Worm (Caenorhabditis elegans) whole organism, early embryonic: ENCODE data around the gene str-115.

Experiments
- B0310.2 ChIP-seq: sonication (generic microtip); optimal IDR thresholded peaks from 2 replicates; lab custom pipeline; 2016; ENCODE audit warnings: mild to moderate bottlenecking, missing genetic modification characterization, missing compliant biosample characterization
- F13C5.2 ChIP-seq: sonication (generic microtip); optimal IDR thresholded peaks from 2 replicates; lab custom pipeline; 2017; ENCODE audit warnings: mild to moderate bottlenecking, missing genetic modification characterization, inconsistent platforms, missing compliant biosample characterization
- aly-1 ChIP-seq: sonication (generic microtip); optimal IDR thresholded peaks from 2 replicates; lab custom pipeline; 2016; ENCODE audit warnings: missing genetic modification characterization, missing compliant biosample characterization
- ama-1 ChIP-seq: fragments of 150-350 bp; optimal IDR thresholded peaks from 2 replicates; lab custom pipeline; 2014
- ceh-36 ChIP-seq: sonication (generic microtip); optimal IDR thresholded peaks from 2 replicates; lab custom pipeline; 2016; ENCODE audit warnings: missing genetic modification characterization, inconsistent platforms, missing compliant biosample characterization
- ets-7 ChIP-seq: sonication (generic microtip); optimal IDR thresholded peaks from 2 replicates; lab custom pipeline; 2016; ENCODE audit warnings: missing genotype, missing genetic modification characterization, missing compliant biosample characterization
- flt-1 ChIP-seq: fragments of 200-800 bp; sonication (Bioruptor generic); IDR thresholded peaks from 2 replicates; pipeline ENCODE4 v1.3.6; 2022; ENCODE audit warnings: missing genetic modification characterization, missing compliant biosample characterization
- hmbx-1 ChIP-seq: sonication (generic microtip); optimal IDR thresholded peaks from 2 replicates; lab custom pipeline; 2016; ENCODE audit warnings: mild to moderate bottlenecking, missing genetic modification characterization, missing compliant biosample characterization
- hmg-4 ChIP-seq: fragments of 200-800 bp; sonication (Bioruptor generic); optimal IDR thresholded peaks from 2 replicates; lab custom pipeline; 2018; ENCODE audit warnings: mild to moderate bottlenecking, missing genetic modification characterization, missing compliant biosample characterization
- hnd-1 ChIP-seq: sonication (generic microtip); optimal IDR thresholded peaks from 2 replicates; lab custom pipeline; 2016; ENCODE audit warnings: missing genetic modification characterization, missing compliant biosample characterization
- pes-1 ChIP-seq: fragments of 200-800 bp; sonication (Bioruptor generic); IDR thresholded peaks from 2 replicates; pipeline ENCODE4 v1.3.6; 2022; ENCODE audit warnings: missing genetic modification reagents, missing genetic modification characterization, missing compliant biosample characterization
- sea-1 ChIP-seq: fragments of 200-800 bp; sonication (Bioruptor generic); conservative IDR thresholded peaks from 2 replicates; pipeline ENCODE4 v1.3.6; 2022; ENCODE audit warnings: missing genetic modification characterization, missing compliant biosample characterization
- tbx-11 ChIP-seq: fragments of 200-800 bp; sonication (Bioruptor generic); IDR thresholded peaks from 2 replicates; pipeline ENCODE4 v1.3.6; 2022; ENCODE audit warnings: missing genetic modification characterization, missing compliant biosample characterization
- tbx-37 ChIP-seq: fragments of 200-800 bp; sonication (Bioruptor generic); conservative IDR thresholded peaks from 2 replicates; pipeline ENCODE4 v1.3.6; 2022; ENCODE audit warnings: missing genetic modification reagents, missing genetic modification characterization, missing compliant biosample characterization

DNA sequence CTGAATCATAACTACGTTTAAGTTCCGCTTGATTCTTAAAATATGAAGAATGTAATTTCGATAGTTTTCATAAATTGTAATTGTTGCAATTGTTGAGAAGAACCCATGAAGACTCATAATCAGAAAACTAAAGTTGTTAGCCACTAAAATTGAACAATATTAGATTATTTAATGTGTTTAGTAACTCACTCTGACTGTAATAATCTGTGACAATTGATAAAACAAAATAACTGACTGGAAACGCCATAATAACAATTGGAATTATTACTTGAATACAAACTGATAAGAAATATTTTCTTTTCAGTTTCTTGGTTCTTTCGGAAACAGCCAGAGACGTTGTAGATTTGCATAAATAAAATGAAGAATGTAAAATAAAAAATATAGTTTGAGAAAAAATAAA is 30.5 kb downstream of the str-115 start:
- TF ChIP-seq ets-7 (tag; lab: Kevin White, UChicago), result no peak
- no peak for TF ChIP-seq ama-1 (lab: Kevin White, UChicago)
- no peak for TF ChIP-seq B0310.2 (tag; lab: Kevin White, UChicago)
- TF ChIP-seq aly-1 (tag; lab: Kevin White, UChicago), result no peak
- no peak for TF ChIP-seq hmbx-1 (tag; lab: Kevin White, UChicago)
- no peak for TF ChIP-seq flt-1 (GFP tag; lab: Robert Waterston, UW)
- TF ChIP-seq F13C5.2 (tag; lab: Kevin White, UChicago), result no peak
- TF ChIP-seq pes-1, result no peak
- no peak for TF ChIP-seq hnd-1 (tag; lab: Kevin White, UChicago)
- TF ChIP-seq sea-1 (GFP tag; lab: Robert Waterston, UW), result no peak
- TF ChIP-seq tbx-11 (GFP tag; lab: Robert Waterston, UW), result no peak
- TF ChIP-seq tbx-37, result no peak
- TF ChIP-seq hmg-4 (GFP tag; lab: Kevin White, UChicago), result no peak
- TF ChIP-seq ceh-36 (tag; lab: Kevin White, UChicago), result no peak
